Worm (Caenorhabditis elegans): Measurements from ENCODE around the gene C23H4.8.
A peak's percentile ranks its signal among the peaks of the same experiment; 100 is the strongest.

The C23H4.8 gene

DNA sequence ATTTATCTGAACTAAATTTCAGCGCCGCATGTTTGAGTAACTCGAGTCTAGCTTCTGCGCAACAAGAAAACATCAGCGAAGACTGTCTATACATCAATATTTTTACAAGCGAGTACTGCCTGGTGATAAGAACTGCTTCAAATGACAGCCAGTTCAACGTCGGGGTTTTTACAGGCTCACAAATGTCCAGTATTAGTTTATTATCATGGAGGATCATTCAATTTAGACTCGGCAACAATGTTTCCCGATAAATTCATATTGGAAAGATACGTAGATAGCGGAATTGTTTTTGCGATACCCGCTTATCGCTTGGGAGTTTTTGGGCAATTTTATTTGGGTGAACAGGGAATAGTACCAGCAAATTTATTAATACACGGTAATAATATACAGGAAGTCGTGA is 13.3 kb downstream of the C23H4.8 start (continued):
- TF ChIP-seq lin-38 (GFP tag; IDR thresholded peaks at IDR 0.05) = no peak
- no peak for TF ChIP-seq ceh-28 (tag; optimal IDR thresholded peaks at IDR 0.05)
- no peak for TF ChIP-seq F49E8.2 (tag; optimal IDR thresholded peaks at IDR 0.05; ENCODE audit: borderline replicate concordance)
- no peak for TF ChIP-seq zfp-3 (GFP tag; conservative IDR thresholded peaks at IDR 0.05)
- TF ChIP-seq ces-1 (GFP tag; optimal IDR thresholded peaks at IDR 0.05) = no peak
- peak; percentile 41 for TF ChIP-seq nhr-28 (tag; optimal IDR thresholded peaks at IDR 0.05)
- TF ChIP-seq ceh-32 (tag; optimal IDR thresholded peaks at IDR 0.05; ENCODE audit: poor library complexity) = no peak
- no peak; the same call in none of the 2 replicates for TF ChIP-seq ceh-20 (GFP tag; IDR thresholded peaks at IDR 0.05)
- TF ChIP-seq dmd-6 (GFP tag; IDR thresholded peaks at IDR 0.05) = peak; percentile 79
- TF ChIP-seq egl-27 (tag; optimal IDR thresholded peaks at IDR 0.05) = no peak
- no peak for TF ChIP-seq nhr-111 (GFP tag; optimal IDR thresholded peaks at IDR 0.05)
- no peak for TF ChIP-seq T26A8.4 (GFP tag; IDR thresholded peaks at IDR 0.05)
- TF ChIP-seq unc-39 (tag; optimal IDR thresholded peaks at IDR 0.05) = no peak
- TF ChIP-seq dmd-9 (GFP tag; IDR thresholded peaks at IDR 0.05) = no peak
- no peak for TF ChIP-seq madf-9 (GFP tag; conservative IDR thresholded peaks at IDR 0.05)
- TF ChIP-seq aha-1 (tag) = peak; percentile 62

DNA sequence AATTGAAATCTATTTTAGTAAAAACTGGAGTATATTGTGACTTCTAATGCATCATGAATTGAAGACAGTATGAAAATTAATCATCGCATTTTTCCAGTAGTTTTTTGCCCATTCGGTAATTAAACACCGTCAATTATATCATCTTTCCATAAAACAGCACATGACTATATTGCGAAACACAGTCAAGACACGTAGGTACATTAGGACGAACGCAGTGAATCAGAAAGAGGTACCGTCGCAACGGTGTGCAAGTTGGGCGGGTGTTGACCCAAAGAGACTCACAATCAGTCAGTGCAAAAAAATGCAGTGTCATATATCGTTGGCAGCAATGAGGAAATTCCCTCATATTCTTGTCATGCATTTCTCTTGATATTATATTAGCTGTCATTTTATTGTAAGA is 17.4 kb downstream of the C23H4.8 start:
- TF ChIP-seq ZK546.5 (tag; optimal IDR thresholded peaks at IDR 0.05) (no peak), aly-2 (tag; optimal IDR thresholded peaks at IDR 0.05) (no peak), lin-29 (GFP tag; IDR thresholded peaks at IDR 0.05) (no peak), unc-62 (GFP tag; optimal IDR thresholded peaks at IDR 0.05 in 1 of 2) (no peak), unc-62 (tag; optimal IDR thresholded peaks at IDR 0.05) (no peak), gei-8 (GFP tag; optimal IDR thresholded peaks at IDR 0.05) (no peak), lin-1 (GFP tag; IDR thresholded peaks at IDR 0.05) (no peak), hmg-1.1 (GFP tag; IDR thresholded peaks at IDR 0.05) (no peak), mxl-2 (GFP tag; conservative IDR thresholded peaks at IDR 0.05) (no peak), ztf-11 (tag; optimal IDR thresholded peaks at IDR 0.05) (no peak), F37D6.2 (tag; optimal IDR thresholded peaks at IDR 0.05) (no peak), spr-1 (tag; optimal IDR thresholded peaks at IDR 0.05) (no peak), hlh-11 (tag; optimal IDR thresholded peaks at IDR 0.05) (peak; percentile 5), dmd-8 (GFP tag; IDR thresholded peaks at IDR 0.05) (no peak), dve-1 (tag; optimal IDR thresholded peaks at IDR 0.05; ENCODE audit: insufficient read depth) (peak; percentile 28), daf-12 (tag; optimal IDR thresholded peaks at IDR 0.05) (no peak), T26A8.4 (GFP tag; IDR thresholded peaks at IDR 0.05) (no peak), F26F4.8 (GFP tag; conservative IDR thresholded peaks at IDR 0.05) (no peak), D1046.2 (GFP tag; IDR thresholded peaks at IDR 0.05) (no peak), vab-7 (GFP tag; IDR thresholded peaks at IDR 0.05) (no peak), ceh-32 (tag; optimal IDR thresholded peaks at IDR 0.05; ENCODE audit: poor library complexity) (no peak), daf-8 (GFP tag; IDR thresholded peaks at IDR 0.05) (no peak), nhr-28 (tag; optimal IDR thresholded peaks at IDR 0.05) (peak; percentile 16), ceh-62 (tag; optimal IDR thresholded peaks at IDR 0.05) (no peak), zfp-3 (GFP tag; conservative IDR thresholded peaks at IDR 0.05) (no peak), nhr-41 (GFP tag; IDR thresholded peaks at IDR 0.05) (no peak), spr-3 (GFP tag; optimal IDR thresholded peaks at IDR 0.05) (no peak), nhr-102 (tag; optimal IDR thresholded peaks at IDR 0.05) (no peak), sdz-12 (GFP tag; optimal IDR thresholded peaks at IDR 0.05) (no peak), ceh-82 (tag; optimal IDR thresholded peaks at IDR 0.05) (no peak), pqm-1 (tag; optimal IDR thresholded peaks at IDR 0.05) (peak; percentile 21), madf-5 (GFP tag; IDR thresholded peaks at IDR 0.05) (no peak), mdl-1 (tag; optimal IDR thresholded peaks at IDR 0.05) (peak in 1 of 2 experiments; percentile 47), ceh-20 (GFP tag; IDR thresholded peaks at IDR 0.05) (no peak), ZK337.2 (GFP tag; IDR thresholded peaks at IDR 0.05) (no peak), tra-1 (GFP tag; IDR thresholded peaks at IDR 0.05) (no peak), mep-1 (tag; optimal IDR thresholded peaks at IDR 0.05) (no peak), nhr-6 (tag; optimal IDR thresholded peaks at IDR 0.05) (peak; percentile 74), ama-1 (optimal IDR thresholded peaks at IDR 0.05) (no peak), Y48G9A.11 (GFP tag; IDR thresholded peaks at IDR 0.05) (no peak), lin-38 (GFP tag; IDR thresholded peaks at IDR 0.05) (no peak), nhr-111 (GFP tag; optimal IDR thresholded peaks at IDR 0.05) (no peak), aha-1 (tag) (peak; percentile 5)
